Fruit fly (Drosophila melanogaster): Measurements from ENCODE around the gene dls.

The dls gene

dm6 chr3L:16165356-16166168 lies 35.6 kb upstream of the dls start (continued):
- peak; percentile 74 for TF ChIP-seq esn (GFP tag; optimal IDR thresholded peaks at IDR 0.05)
- TF ChIP-seq Ets96B (tag; optimal IDR thresholded peaks at IDR 0.05) = no peak
- no peak for TF ChIP-seq ss (GFP tag; optimal IDR thresholded peaks at IDR 0.05)
- peak; percentile 20 for TF ChIP-seq Hr4 (GFP tag; optimal IDR thresholded peaks at IDR 0.05)
- peak; percentile 21 for TF ChIP-seq acj6 (GFP tag; optimal IDR thresholded peaks at IDR 0.05)
- peak; percentile 21 for TF ChIP-seq CG3919 (GFP tag; optimal IDR thresholded peaks at IDR 0.05)
- peak; percentile 35 for TF ChIP-seq CG6792 (GFP tag; optimal IDR thresholded peaks at IDR 0.05)
- TF ChIP-seq lz (GFP tag; optimal IDR thresholded peaks at IDR 0.05) = peak; percentile 57
- peak; percentile 62 for TF ChIP-seq fkh (GFP tag; optimal IDR thresholded peaks at IDR 0.05)
- TF ChIP-seq Ets21C (GFP tag; optimal IDR thresholded peaks at IDR 0.05) = peak; percentile 63
- TF ChIP-seq spab (GFP tag; optimal IDR thresholded peaks at IDR 0.05) = no peak
- peak; percentile 34 for TF ChIP-seq Sox15 (GFP tag; optimal IDR thresholded peaks at IDR 0.05)
- TF ChIP-seq Sox14 (GFP tag; optimal IDR thresholded peaks at IDR 0.05) = peak; percentile 66
- peak; percentile 1 for TF ChIP-seq CG11762 (GFP tag; optimal IDR thresholded peaks at IDR 0.05; ENCODE audit: insufficient read depth)
- peak; percentile 82 for TF ChIP-seq svp (GFP tag)
- peak; percentile 21 for TF ChIP-seq CG7368 (GFP tag; optimal IDR thresholded peaks at IDR 0.05)
- peak; percentile 77 for TF ChIP-seq Hr39 (GFP tag; optimal IDR thresholded peaks at IDR 0.05)

- peak; percentile 62 for TF ChIP-seq Eip78C (GFP tag)
- TF ChIP-seq OdsH (GFP tag; optimal IDR thresholded peaks at IDR 0.05) = no peak
- no peak for TF ChIP-seq CG3919 (GFP tag; optimal IDR thresholded peaks at IDR 0.05)
- no peak for TF ChIP-seq CG32006 (GFP tag; optimal IDR thresholded peaks at IDR 0.05)
- TF ChIP-seq Sox102F (GFP tag; optimal IDR thresholded peaks at IDR 0.05) = no peak
- no peak for TF ChIP-seq CG6854 (GFP tag; optimal IDR thresholded peaks at IDR 0.05)
- TF ChIP-seq acj6 (GFP tag; optimal IDR thresholded peaks at IDR 0.05) = no peak
- TF ChIP-seq CG8119 (GFP tag; IDR thresholded peaks at IDR 0.05) = 0 out of 3 replicates have a peak, but pooled peaks have one; percentile 11
- TF ChIP-seq CG1621 (tag; optimal IDR thresholded peaks at IDR 0.05) = no peak
- no peak for TF ChIP-seq ss (GFP tag; optimal IDR thresholded peaks at IDR 0.05)
- no peak for TF ChIP-seq lz (GFP tag; optimal IDR thresholded peaks at IDR 0.05)
- peak; percentile 40 for TF ChIP-seq svp (GFP tag)
- TF ChIP-seq CG8632 (GFP tag; optimal IDR thresholded peaks at IDR 0.05) = no peak
- peak; percentile 82 for TF ChIP-seq fkh (GFP tag; optimal IDR thresholded peaks at IDR 0.05)
- peak; percentile 46 for TF ChIP-seq vri (GFP tag; optimal IDR thresholded peaks at IDR 0.05)
- TF ChIP-seq CG34406 (GFP tag; optimal IDR thresholded peaks at IDR 0.05) = no peak
- TF ChIP-seq Sox14 (GFP tag; optimal IDR thresholded peaks at IDR 0.05) = no peak
- TF ChIP-seq CG6163 (GFP tag; IDR thresholded peaks at IDR 0.05) = 0 out of 3 replicates have a peak, but pooled peaks have one; percentile 11
Observed at dm6 chr3L:16166217-16166997, 34.7 kb upstream of the dls start.

dm6 chr3L:16166998-16167344 lies 34.2 kb upstream of the dls start:
- TF ChIP-seq CG10669 (GFP tag; optimal IDR thresholded peaks at IDR 0.05) = no peak
- peak; percentile 56 for TF ChIP-seq Eip78C (GFP tag)

- TF ChIP-seq Sox14 (GFP tag; optimal IDR thresholded peaks at IDR 0.05) (peak; percentile 13), CG34406 (GFP tag; optimal IDR thresholded peaks at IDR 0.05) (no peak), CG15336 (GFP tag; IDR thresholded peaks at IDR 0.05) (no peak), CG6808 (GFP tag; optimal IDR thresholded peaks at IDR 0.05) (peak; percentile 25), eg (GFP tag; IDR thresholded peaks at IDR 0.05) (no peak), fd85E (GFP tag; optimal IDR thresholded peaks at IDR 0.05) (no peak), ss (GFP tag; optimal IDR thresholded peaks at IDR 0.05) (no peak), CG3919 (GFP tag; optimal IDR thresholded peaks at IDR 0.05) (peak; percentile 57), fd59A (GFP tag; optimal IDR thresholded peaks at IDR 0.05) (no peak), CG16779 (tag; optimal IDR thresholded peaks at IDR 0.05) (no peak), Sox15 (GFP tag; optimal IDR thresholded peaks at IDR 0.05) (no peak), CG11762 (GFP tag; optimal IDR thresholded peaks at IDR 0.05; ENCODE audit: insufficient read depth) (no peak), Hr39 (GFP tag; optimal IDR thresholded peaks at IDR 0.05) (no peak), acj6 (GFP tag; optimal IDR thresholded peaks at IDR 0.05) (peak; percentile 53), CG6276 (GFP tag; optimal IDR thresholded peaks at IDR 0.05) (no peak), Sox102F (GFP tag; optimal IDR thresholded peaks at IDR 0.05) (peak; percentile 3), Smox (GFP tag; optimal IDR thresholded peaks at IDR 0.05) (no peak), Eip78C (GFP tag) (peak; percentile 80), Ets96B (tag; optimal IDR thresholded peaks at IDR 0.05) (peak; percentile 64), topi (GFP tag; optimal IDR thresholded peaks at IDR 0.05) (peak; percentile 21), CG11902 (GFP tag; optimal IDR thresholded peaks at IDR 0.05) (no peak), Met (GFP tag; optimal IDR thresholded peaks at IDR 0.05) (no peak)
Observed at dm6 chr3L:16167723-16168386, 33.3 kb upstream of the dls start.
